Worm (Caenorhabditis elegans) whole organism, L4/young adult: Measurements from ENCODE around the gene ZK673.5.

Source experiments
- dao-5 ChIP-seq: sonication (generic microtip); optimal IDR thresholded peaks from 2 replicates; lab custom pipeline; 2016; ENCODE audit warnings: missing genotype, missing genetic modification characterization, moderate library complexity, missing compliant biosample characterization
- him-1 ChIP-seq: sonication (generic microtip); optimal IDR thresholded peaks from 2 replicates; lab custom pipeline; 2016; ENCODE audit warnings: missing genotype, missing genetic modification reagents, missing genetic modification characterization, missing compliant biosample characterization

ce11 chrII:10435836-10436235, 25.5 kb upstream of the ZK673.5 start, which contains the start of gene cut-4:
- TF ChIP-seq him-1 (tag; lab: Kevin White, UChicago) (no peak), dao-5 (tag; lab: Kevin White, UChicago) (no peak)
